Worm (Caenorhabditis elegans) whole organism, L1 larva: ENCODE data around the gene tmem-231.

Experiments
- ama-1 ChIP-seq: fragments of 150-350 bp; optimal IDR thresholded peaks from 2 replicates; lab custom pipeline; 2014
- egl-27 ChIP-seq, 2 experiments: fragments of 150-350 bp in 1 of 2; sonication (generic microtip); optimal IDR thresholded peaks; 3 replicates each; lab custom pipeline; 2017 to 2018; ENCODE audit warnings: missing biosample characterization in 2 of 2, missing genetic modification characterization in 2 of 2, missing genetic modification reagents in 2 of 2
- irx-1 ChIP-seq: sonication (generic microtip); optimal IDR thresholded peaks from 2 replicates; lab custom pipeline; 2016; ENCODE audit warnings: missing genetic modification characterization, missing compliant biosample characterization
- lir-3 ChIP-seq: sonication (generic microtip); optimal IDR thresholded peaks from 2 replicates; lab custom pipeline; 2016; ENCODE audit warnings: mild to moderate bottlenecking, missing genetic modification characterization, moderate library complexity, missing compliant biosample characterization; ENCODE audit not compliant: poor library complexity
- lsy-2 ChIP-seq, 2 experiments: fragments of 150-350 bp; optimal IDR thresholded peaks; 2 replicates each; lab custom pipeline; 2014; ENCODE audit warnings: missing biosample characterization in 2 of 2, missing genetic modification characterization in 2 of 2
- mdl-1 ChIP-seq, 2 experiments: fragments of 150-350 bp; optimal IDR thresholded peaks; 2 replicates each; lab custom pipeline; 2014 to 2017; ENCODE audit warnings: missing biosample characterization in 2 of 2, missing genetic modification characterization in 2 of 2, inconsistent platforms in 1 of 2
- nhr-71 ChIP-seq: sonication (generic microtip); optimal IDR thresholded peaks from 2 replicates; lab custom pipeline; 2016; ENCODE audit warnings: mild to moderate bottlenecking, missing genetic modification characterization, moderate library complexity, missing compliant biosample characterization
- pqm-1 ChIP-seq: sonication (generic microtip); optimal IDR thresholded peaks from 3 replicates; lab custom pipeline; 2017; ENCODE audit warnings: missing biosample characterization, missing genetic modification characterization
- unc-130 ChIP-seq: fragments of 150-350 bp; optimal IDR thresholded peaks from 2 replicates; lab custom pipeline; 2017; ENCODE audit warnings: missing biosample characterization, missing genetic modification characterization, inconsistent platforms
- unc-62 ChIP-seq: fragments of 150-350 bp; optimal IDR thresholded peaks from 2 replicates; lab custom pipeline; 2014; ENCODE audit warnings: missing biosample characterization, missing genetic modification reagents, missing genetic modification characterization
- zag-1 ChIP-seq: fragments of 150-350 bp; optimal IDR thresholded peaks from 2 replicates; lab custom pipeline; 2014; ENCODE audit warnings: missing biosample characterization, missing genetic modification characterization
- ztf-4 ChIP-seq: fragments of 150-350 bp; optimal IDR thresholded peaks from 2 replicates; lab custom pipeline; 2014; ENCODE audit warnings: missing biosample characterization, missing genetic modification characterization

- TF ChIP-seq pqm-1 (no peak), lir-3 (tag; lab: Kevin White, UChicago) (no peak), egl-27 (tag; optimal IDR thresholded peaks at IDR 0.05; lab: Kevin White, UChicago) (no peak), irx-1 (tag; lab: Kevin White, UChicago) (no peak), ztf-4 (tag; lab: Kevin White, UChicago) (no peak), ama-1 (no peak), lsy-2 (tag; optimal IDR thresholded peaks at IDR 0.05; lab: Kevin White, UChicago) (no peak), mdl-1 (tag; optimal IDR thresholded peaks at IDR 0.05; lab: Kevin White, UChicago) (no peak), unc-130 (tag; lab: Kevin White, UChicago) (no peak), zag-1 (tag; lab: Kevin White, UChicago) (no peak), unc-62 (GFP tag; lab: Kevin White, UChicago) (no peak), nhr-71 (tag; lab: Kevin White, UChicago) (no peak)
Measured at ce11 chrIV:8456899-8457298, 30.3 kb downstream of the tmem-231 start, which contains the start of gene syx-4.
